Fruit fly (Drosophila melanogaster): ENCODE data around the gene Spn28Db.

- TF ChIP-seq EcR (GFP tag; optimal IDR thresholded peaks at IDR 0.05) = no peak
- no peak for TF ChIP-seq CG8478 (optimal IDR thresholded peaks at IDR 0.05)
These were observed 29.8 kb downstream of the Spn28Db start, which contains the start of gene TwdlE for dm6 chr2L:7860739-7861138.
